Worm (Caenorhabditis elegans) whole organism, L1 larva: ENCODE data around the gene ddr-1.

ENCODE experiments used
- aly-2 ChIP-seq: fragments of 150-350 bp; optimal IDR thresholded peaks from 2 replicates; lab custom pipeline; 2014; ENCODE audit warnings: missing biosample characterization, missing genetic modification characterization
- ceh-8 ChIP-seq: fragments of 200-800 bp; sonication (Bioruptor generic); optimal IDR thresholded peaks from 2 replicates; lab custom pipeline; 2018; ENCODE audit warnings: mild to moderate bottlenecking, missing genetic modification characterization, moderate library complexity, missing compliant biosample characterization
- fos-1 ChIP-seq: fragments of 150-350 bp; optimal IDR thresholded peaks from 2 replicates; lab custom pipeline; 2014; ENCODE audit warnings: missing biosample characterization, missing genetic modification characterization
- irx-1 ChIP-seq: sonication (generic microtip); optimal IDR thresholded peaks from 2 replicates; lab custom pipeline; 2016; ENCODE audit warnings: missing genetic modification characterization, missing compliant biosample characterization
- lin-15B ChIP-seq: fragments of 150-350 bp; sonication (generic microtip); optimal IDR thresholded peaks from 3 replicates; lab custom pipeline; 2014; ENCODE audit warnings: missing biosample characterization, missing genetic modification characterization
- unc-62 ChIP-seq: fragments of 150-350 bp; optimal IDR thresholded peaks from 2 replicates; lab custom pipeline; 2014; ENCODE audit warnings: missing biosample characterization, missing genetic modification reagents, missing genetic modification characterization

- TF ChIP-seq lin-15B (tag; lab: Kevin White, UChicago) (no peak), ceh-8 (no peak), aly-2 (tag; lab: Kevin White, UChicago) (no peak), irx-1 (tag; lab: Kevin White, UChicago) (no peak), unc-62 (GFP tag; lab: Kevin White, UChicago) (no peak), fos-1 (no peak)
Observed at ce11 chrX:5514984-5515383, 54.0 kb downstream of the ddr-1 start, which contains the start of gene T23F2.4.
